Fruit fly (Drosophila melanogaster) whole organism, prepupa: ENCODE measurements around the gene CG13693.

Experiments
- CG10669 ChIP-seq: fragments of 200-800 bp; sonication (Bioruptor generic); optimal IDR thresholded peaks from 3 replicates; lab custom pipeline; 2018; ENCODE audit warnings: missing biosample characterization, mild to moderate bottlenecking, missing genetic modification characterization, moderate library complexity
- CG6163 ChIP-seq: fragments of 200-800 bp; sonication (Bioruptor generic); IDR thresholded peaks from 3 replicates; pipeline ENCODE4 v1.3.6; 2022; ENCODE audit warnings: missing biosample characterization, missing genetic modification characterization
- Sox102F ChIP-seq: fragments of 200-800 bp; sonication (Bioruptor generic); optimal IDR thresholded peaks from 2 replicates; lab custom pipeline; 2016; ENCODE audit warnings: missing biosample characterization, mild to moderate bottlenecking, missing genetic modification characterization
- fkh ChIP-seq: fragments of 200-800 bp; sonication (Bioruptor generic); optimal IDR thresholded peaks from 3 replicates; lab custom pipeline; 2017; ENCODE audit warnings: missing biosample characterization, mild to moderate bottlenecking, missing genetic modification characterization, moderate library complexity
- spab ChIP-seq: fragments of 200-800 bp; sonication (Bioruptor generic); optimal IDR thresholded peaks from 2 replicates; lab custom pipeline; 2017; ENCODE audit warnings: missing biosample characterization, mild to moderate bottlenecking, missing genetic modification characterization, missing genetic modification reagents

- TF ChIP-seq spab (GFP tag; lab: Kevin White, UChicago) = no peak
- no peak for TF ChIP-seq Sox102F (GFP tag; lab: Kevin White, UChicago)
- TF ChIP-seq CG10669 (GFP tag; lab: Kevin White, UChicago) = no peak
- TF ChIP-seq CG6163 (GFP tag; lab: Robert Waterston, UW) = peak; percentile 69; the same call in 2 of the 3 replicates
- peak; percentile 94 for TF ChIP-seq fkh (GFP tag; lab: Kevin White, UChicago)
Observed at dm6 chr2L:220509-220908, 11.8 kb upstream of the CG13693 start.
